Fruit fly (Drosophila melanogaster) whole organism, embryonic: ENCODE measurements around the gene CG2157.

Experiments used
- Aef1 ChIP-seq: fragments of 200-800 bp; sonication (Bioruptor generic); IDR thresholded peaks from 3 replicates; pipeline ENCODE4 v1.3.6; 2022; ENCODE audit warnings: missing biosample characterization, missing genetic modification characterization
- Awh ChIP-seq: fragments of 200-800 bp; sonication (Bioruptor generic); IDR thresholded peaks from 2 replicates; pipeline ENCODE4, ENCODE4 v1.3.6; 2022; ENCODE audit warnings: missing biosample characterization, missing genetic modification characterization
- B-H1 ChIP-seq: fragments of 200-800 bp; sonication (Bioruptor generic); IDR thresholded peaks from 3 replicates; pipeline ENCODE4 v1.3.6; 2022; ENCODE audit warnings: missing biosample characterization, missing genetic modification characterization
- CG11695 ChIP-seq: fragments of 200-800 bp; sonication (Bioruptor generic); IDR thresholded peaks from 3 replicates; pipeline ENCODE4 v1.3.6; 2022; ENCODE audit warnings: missing biosample characterization, missing genetic modification characterization
- CG12155 ChIP-seq: fragments of 200-800 bp; sonication (Bioruptor generic); optimal IDR thresholded peaks from 3 replicates; lab custom pipeline; 2016; ENCODE audit warnings: missing biosample characterization, missing genetic modification characterization
- CG12744 ChIP-seq: fragments of 200-800 bp; sonication (Bioruptor generic); optimal IDR thresholded peaks from 2 replicates; lab custom pipeline; 2016; ENCODE audit warnings: missing biosample characterization, missing genetic modification characterization
- CG15073 ChIP-seq: fragments of 200-800 bp; sonication (Bioruptor generic); optimal IDR thresholded peaks from 2 replicates; lab custom pipeline; 2016; ENCODE audit warnings: missing biosample characterization, missing genetic modification characterization
- CG15514 ChIP-seq: fragments of 200-800 bp; sonication (Bioruptor generic); optimal IDR thresholded peaks from 3 replicates; lab custom pipeline; 2017; ENCODE audit warnings: missing biosample characterization, missing genetic modification characterization, mild to moderate bottlenecking, moderate library complexity, missing genetic modification reagents
- CG17385 ChIP-seq: fragments of 200-800 bp; sonication (Bioruptor generic); optimal IDR thresholded peaks from 3 replicates; lab custom pipeline; 2018; ENCODE audit warnings: missing biosample characterization, mild to moderate bottlenecking, missing genetic modification characterization
- CG17568 ChIP-seq: fragments of 200-800 bp; sonication (Bioruptor generic); optimal IDR thresholded peaks from 2 replicates; lab custom pipeline; 2018; ENCODE audit warnings: missing biosample characterization, mild to moderate bottlenecking, missing genetic modification characterization, moderate library complexity
- CG30403 ChIP-seq: fragments of 200-800 bp; sonication (Bioruptor generic); optimal IDR thresholded peaks from 3 replicates; lab custom pipeline; 2016; ENCODE audit warnings: missing biosample characterization, missing genetic modification characterization
- CG42726 ChIP-seq: fragments of 200-800 bp; sonication (Bioruptor generic); IDR thresholded peaks from 2 replicates; pipeline ENCODE4 v1.3.6; 2022; ENCODE audit warnings: missing biosample characterization, missing genetic modification characterization; ENCODE audit not compliant: partially characterized antibody
- CG4360 ChIP-seq: fragments of 200-800 bp; sonication (Bioruptor generic); IDR thresholded peaks from 2 replicates; pipeline ENCODE4 v1.3.6; 2022; ENCODE audit warnings: missing biosample characterization, missing genetic modification characterization
- CG4424 ChIP-seq: fragments of 200-800 bp; sonication (Bioruptor generic); optimal IDR thresholded peaks from 3 replicates; lab custom pipeline; 2016; ENCODE audit warnings: missing biosample characterization, missing genetic modification characterization
- CG5180 ChIP-seq: fragments of 200-800 bp; sonication (Bioruptor generic); optimal IDR thresholded peaks from 3 replicates; lab custom pipeline; 2017; ENCODE audit warnings: missing biosample characterization, missing genetic modification characterization, mild to moderate bottlenecking, moderate library complexity, missing genetic modification reagents
- CG6254 ChIP-seq: fragments of 200-800 bp; sonication (Bioruptor generic); optimal IDR thresholded peaks from 3 replicates; lab custom pipeline; 2017; ENCODE audit warnings: mild to moderate bottlenecking, missing biosample characterization, missing genetic modification reagents, missing genetic modification characterization
- CG6654 ChIP-seq: fragments of 200-800 bp; sonication (Bioruptor generic); optimal IDR thresholded peaks from 2 replicates; lab custom pipeline; 2017; ENCODE audit warnings: missing biosample characterization, mild to moderate bottlenecking, missing genetic modification characterization
- CG6689 ChIP-seq: fragments of 200-800 bp; sonication (Bioruptor generic); IDR thresholded peaks from 2 replicates; pipeline ENCODE4 v1.3.6; 2022; ENCODE audit warnings: missing biosample characterization, missing genetic modification characterization
- CG6854 ChIP-seq: fragments of 200-800 bp; sonication (Bioruptor generic); optimal IDR thresholded peaks from 3 replicates; lab custom pipeline; 2017; ENCODE audit warnings: missing biosample characterization, mild to moderate bottlenecking, missing genetic modification characterization
- CG7271 ChIP-seq: fragments of 200-800 bp; sonication (Bioruptor generic); optimal IDR thresholded peaks from 2 replicates; lab custom pipeline; 2018; ENCODE audit warnings: missing biosample characterization, mild to moderate bottlenecking, missing genetic modification characterization, moderate library complexity
- CG7357 ChIP-seq: fragments of 200-800 bp; sonication (Bioruptor generic); IDR thresholded peaks from 3 replicates; pipeline ENCODE4 v1.3.6; 2022; ENCODE audit warnings: missing biosample characterization, missing genetic modification characterization
- CG8281 ChIP-seq: fragments of 200-800 bp; sonication (Bioruptor generic); optimal IDR thresholded peaks from 2 replicates; lab custom pipeline; 2018; ENCODE audit warnings: missing biosample characterization, mild to moderate bottlenecking, missing genetic modification characterization, moderate library complexity
- CG9609 ChIP-seq: fragments of 200-800 bp; sonication (Bioruptor generic); optimal IDR thresholded peaks from 3 replicates; lab custom pipeline; 2016; ENCODE audit warnings: missing biosample characterization, missing genetic modification characterization
- CG9932 ChIP-seq: fragments of 200-800 bp; sonication (Bioruptor generic); IDR thresholded peaks from 2 replicates; pipeline ENCODE4 v1.3.6; 2022; ENCODE audit warnings: missing biosample characterization, missing genetic modification characterization
- Camta ChIP-seq: fragments of 200-800 bp; sonication (Bioruptor generic); optimal IDR thresholded peaks from 2 replicates; lab custom pipeline; 2016; ENCODE audit warnings: missing biosample characterization, missing genetic modification characterization
- Deaf1 ChIP-seq: fragments of 200-800 bp; optimal IDR thresholded peaks from 3 replicates; lab custom pipeline; 2019; ENCODE audit warnings: missing biosample characterization, mild to moderate bottlenecking, missing genetic modification characterization, moderate library complexity
- Fer1 ChIP-seq: fragments of 200-800 bp; sonication (Bioruptor generic); optimal IDR thresholded peaks from 2 replicates; lab custom pipeline; 2017; ENCODE audit warnings: missing biosample characterization, mild to moderate bottlenecking, missing genetic modification characterization
- Hmr ChIP-seq: fragments of 200-800 bp; sonication (Bioruptor generic); optimal IDR thresholded peaks from 3 replicates; lab custom pipeline; 2017; ENCODE audit warnings: mild to moderate bottlenecking, missing biosample characterization, missing genetic modification reagents, missing genetic modification characterization
- Hsf ChIP-seq: fragments of 200-800 bp; sonication (Bioruptor generic); optimal IDR thresholded peaks from 3 replicates; lab custom pipeline; 2016; ENCODE audit warnings: missing biosample characterization, missing genetic modification characterization
- Lhr ChIP-seq: fragments of 200-800 bp; sonication (Bioruptor generic); optimal IDR thresholded peaks from 3 replicates; lab custom pipeline; 2017; ENCODE audit warnings: mild to moderate bottlenecking, missing biosample characterization, missing genetic modification reagents, missing genetic modification characterization
- Mad ChIP-seq: fragments of 200-800 bp; sonication (Bioruptor generic); optimal IDR thresholded peaks from 2 replicates; lab custom pipeline; 2016; ENCODE audit warnings: missing biosample characterization, missing genetic modification characterization
- Ptx1 ChIP-seq: fragments of 200-800 bp; sonication (Bioruptor generic); IDR thresholded peaks from 2 replicates; pipeline ENCODE4 v1.3.6; 2022; ENCODE audit warnings: missing biosample characterization, missing genetic modification characterization
- Ssrp ChIP-seq: fragments of 200-800 bp; sonication (Bioruptor generic); optimal IDR thresholded peaks from 2 replicates; lab custom pipeline; 2018; ENCODE audit warnings: missing biosample characterization, mild to moderate bottlenecking, missing genetic modification characterization, moderate library complexity
- Xrp1 ChIP-seq: fragments of 200-800 bp; sonication (Bioruptor generic); IDR thresholded peaks from 2 replicates; pipeline ENCODE4 v1.3.6; 2022; ENCODE audit warnings: missing biosample characterization, missing genetic modification characterization
- al ChIP-seq: fragments of 200-800 bp; sonication (Bioruptor generic); IDR thresholded peaks from 2 replicates; pipeline ENCODE4 v1.3.6; 2022; ENCODE audit warnings: missing biosample characterization, missing genetic modification characterization
- ci ChIP-seq: fragments of 200-800 bp; sonication (Bioruptor generic); IDR thresholded peaks from 3 replicates; pipeline ENCODE4 v1.3.6; 2022; ENCODE audit warnings: missing biosample characterization, missing genetic modification characterization
- danr ChIP-seq: fragments of 200-800 bp; sonication (Bioruptor generic); IDR thresholded peaks from 2 replicates; pipeline ENCODE4 v1.3.6; 2022; ENCODE audit warnings: missing biosample characterization, missing genetic modification characterization
- dmrt11E ChIP-seq: fragments of 200-800 bp; sonication (Bioruptor generic); optimal IDR thresholded peaks from 3 replicates; lab custom pipeline; 2018; ENCODE audit warnings: missing biosample characterization, mild to moderate bottlenecking, missing genetic modification characterization, moderate library complexity
- ems ChIP-seq: fragments of 200-800 bp; sonication (Bioruptor generic); optimal IDR thresholded peaks from 3 replicates; lab custom pipeline; 2016; ENCODE audit warnings: missing biosample characterization, missing genetic modification characterization
- esg ChIP-seq: fragments of 200-800 bp; sonication (Bioruptor generic); conservative IDR thresholded peaks from 2 replicates; pipeline ENCODE4 v1.3.6; 2022; ENCODE audit warnings: missing biosample characterization, missing genetic modification characterization
- fd96Cb ChIP-seq: fragments of 200-800 bp; sonication (Bioruptor generic); optimal IDR thresholded peaks from 2 replicates; lab custom pipeline; 2018; ENCODE audit warnings: missing biosample characterization, mild to moderate bottlenecking, missing genetic modification characterization, moderate library complexity
- maf-S ChIP-seq: fragments of 200-800 bp; sonication (Bioruptor generic); optimal IDR thresholded peaks from 2 replicates; lab custom pipeline; 2016; ENCODE audit warnings: missing biosample characterization, missing genetic modification characterization
- nom ChIP-seq: fragments of 200-800 bp; sonication (Bioruptor generic); optimal IDR thresholded peaks from 2 replicates; lab custom pipeline; 2017; ENCODE audit warnings: missing biosample characterization, missing genetic modification characterization, mild to moderate bottlenecking, moderate library complexity, missing genetic modification reagents
- prd ChIP-seq, 3 experiments: fragments of >200 bp in 2 of 3; fragments of 200-800 bp in 1 of 3; sonication (Bioruptor generic) in 1 of 3; optimal IDR thresholded peaks in 2 of 3; IDR thresholded peaks in 1 of 3; 2 replicates in 2 of 3; 3 replicates in 1 of 3; pipeline versions ENCODE4 v1.3.6 to Lab custom; 2017 to 2022; ENCODE audit warnings: missing biosample characterization in 1 of 3, missing genetic modification characterization in 1 of 3
- ranshi ChIP-seq: fragments of 200-800 bp; sonication (Bioruptor generic); IDR thresholded peaks from 2 replicates; pipeline ENCODE4 v1.3.6; 2022; ENCODE audit warnings: missing biosample characterization, missing genetic modification characterization
- sug ChIP-seq: fragments of 200-800 bp; optimal IDR thresholded peaks from 2 replicates; lab custom pipeline; 2019; ENCODE audit warnings: missing biosample characterization, mild to moderate bottlenecking, missing genetic modification characterization, moderate library complexity
- tio ChIP-seq: fragments of 200-800 bp; sonication (Bioruptor generic); optimal IDR thresholded peaks from 2 replicates; lab custom pipeline; 2017; ENCODE audit warnings: missing biosample characterization, missing genetic modification characterization, inconsistent platforms
- wor ChIP-seq: fragments of 200-800 bp; sonication (Bioruptor generic); IDR thresholded peaks from 2 replicates; pipeline ENCODE4 v1.3.6; 2022; ENCODE audit warnings: missing biosample characterization, missing genetic modification characterization

The CG2157 gene

DNA sequence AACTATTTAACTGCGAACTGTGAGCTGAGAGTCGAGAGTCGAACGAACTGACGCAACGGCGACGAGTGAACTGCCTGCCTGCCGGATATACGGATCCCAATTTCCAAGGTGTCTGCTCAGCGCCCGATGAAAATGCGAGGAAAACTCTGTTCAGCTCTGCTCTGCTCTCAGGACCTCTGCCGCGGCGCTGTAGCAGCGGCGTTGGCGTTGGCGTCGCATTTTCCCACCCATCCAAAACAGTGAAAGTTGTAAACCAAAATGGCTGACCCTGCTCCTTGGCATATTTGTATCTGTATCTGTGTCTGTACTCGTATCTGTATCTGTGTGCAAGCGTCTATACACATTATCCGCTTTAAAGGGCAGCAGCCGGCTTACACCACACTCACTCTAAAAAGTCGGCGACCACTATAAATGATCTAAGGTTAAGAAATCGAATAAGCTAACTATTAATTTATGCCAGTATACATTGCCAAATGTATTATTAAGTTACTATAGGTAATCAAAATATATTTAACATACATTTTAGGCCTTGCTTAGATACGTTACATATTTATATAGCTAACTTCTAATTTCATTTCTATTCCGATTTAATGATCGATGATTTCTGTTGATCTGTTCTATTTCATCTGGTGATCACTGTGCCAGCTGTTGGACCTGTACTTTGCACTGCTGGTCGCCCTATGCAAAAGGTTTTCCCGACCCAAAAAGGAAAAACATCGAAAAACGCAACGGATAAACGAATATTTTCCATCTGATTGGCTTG lies 46.2 kb upstream of the CG2157 start (continued):
- TF ChIP-seq CG12744 (GFP tag; lab: Kevin White, UChicago) (no peak), CG15514 (GFP tag; lab: Kevin White, UChicago) (peak; percentile 26), CG9932 (GFP tag; lab: Robert Waterston, UW) (0 out of 2 replicates have a peak, but pooled peaks have one; percentile 9), fd96Cb (tag; lab: Kevin White, UChicago) (peak; percentile 85), CG6254 (GFP tag; lab: Kevin White, UChicago) (peak; percentile 68), ranshi (GFP tag; lab: Robert Waterston, UW) (no peak; the same call in 1 of the 2 replicates), CG4424 (peak; percentile 49), Ssrp (tag; lab: Kevin White, UChicago) (peak; percentile 80), prd (optimal IDR thresholded peaks at IDR 0.05; lab: Kevin White, UChicago) (no peak), prd (GFP tag; IDR thresholded peaks at IDR 0.05; lab: Robert Waterston, UW) (peak; percentile 82), ems (GFP tag; lab: Kevin White, UChicago) (peak; percentile 0), CG8281 (tag; lab: Kevin White, UChicago) (peak; percentile 21), danr (0 out of 2 replicates have a peak, but pooled peaks have one; percentile 16), CG7271 (tag; lab: Kevin White, UChicago) (no peak), Lhr (peak; percentile 28), dmrt11E (tag; lab: Kevin White, UChicago) (peak; percentile 95), CG6689 (GFP tag; lab: Robert Waterston, UW) (peak; percentile 67), CG4360 (GFP tag; lab: Robert Waterston, UW) (0 out of 2 replicates have a peak, but pooled peaks have one; percentile 5), Ptx1 (GFP tag; lab: Robert Waterston, UW) (peak; percentile 46; the same call in 1 of the 2 replicates), CG11695 (GFP tag; lab: Robert Waterston, UW) (peak; percentile 53; the same call in 1 of the 3 replicates), wor (GFP tag; lab: Robert Waterston, UW) (peak; percentile 52), CG30403 (GFP tag; lab: Kevin White, UChicago) (peak; percentile 56), Awh (GFP tag; lab: Robert Waterston, UW) (no peak), Mad (peak; percentile 35), Aef1 (GFP tag; lab: Robert Waterston, UW) (no peak), Hsf (GFP tag; lab: Kevin White, UChicago) (peak; percentile 66), B-H1 (no peak), Deaf1 (peak; percentile 27), esg (GFP tag; lab: Robert Waterston, UW) (0 out of 2 replicates have a peak, but pooled peaks have one; percentile 15), CG42726 (GFP tag; lab: Robert Waterston, UW) (no peak), Xrp1 (GFP tag; lab: Robert Waterston, UW) (peak; percentile 78), CG17385 (GFP tag; lab: Kevin White, UChicago) (peak; percentile 53), Fer1 (peak; percentile 78), CG7357 (GFP tag; lab: Robert Waterston, UW) (no peak), ci (no peak), CG17568 (GFP tag; lab: Kevin White, UChicago) (no peak), CG6654 (peak; percentile 24), maf-S (GFP tag; lab: Kevin White, UChicago) (no peak), Hmr (GFP tag; lab: Kevin White, UChicago) (peak; percentile 72), sug (tag; lab: Kevin White, UChicago) (peak; percentile 18), CG5180 (GFP tag; lab: Kevin White, UChicago) (peak; percentile 46), CG6854 (GFP tag; lab: Kevin White, UChicago) (peak; percentile 61), nom (no peak), CG12155 (GFP tag; lab: Kevin White, UChicago) (peak; percentile 33), CG9609 (GFP tag; lab: Kevin White, UChicago) (peak; percentile 8), tio (GFP tag; lab: Kevin White, UChicago) (peak; percentile 47), CG15073 (GFP tag; lab: Kevin White, UChicago) (no peak), Camta (GFP tag; lab: Kevin White, UChicago) (no peak), al (GFP tag; lab: Robert Waterston, UW) (no peak)
